Worm (Caenorhabditis elegans) whole organism, L4/young adult: ENCODE data around the gene W03H9.1.
A peak's percentile ranks its signal among the peaks of the same experiment; 100 is the strongest.
"Not testable (repeated sequence)": the region's sequence is repeated elsewhere in the genome, so short reads cannot be mapped to it uniquely, and the experiment has no call there.

Experiments
- W03F9.2 ChIP-seq: fragments of 150-350 bp; optimal IDR thresholded peaks from 2 replicates; lab custom pipeline; 2014; ENCODE audit warnings: missing biosample characterization, missing genetic modification characterization
- dao-5 ChIP-seq: sonication (generic microtip); optimal IDR thresholded peaks from 2 replicates; lab custom pipeline; 2016; ENCODE audit warnings: missing genotype, missing genetic modification characterization, moderate library complexity, missing compliant biosample characterization
- him-1 ChIP-seq: sonication (generic microtip); optimal IDR thresholded peaks from 2 replicates; lab custom pipeline; 2016; ENCODE audit warnings: missing genotype, missing genetic modification reagents, missing genetic modification characterization, missing compliant biosample characterization

The W03H9.1 gene

DNA sequence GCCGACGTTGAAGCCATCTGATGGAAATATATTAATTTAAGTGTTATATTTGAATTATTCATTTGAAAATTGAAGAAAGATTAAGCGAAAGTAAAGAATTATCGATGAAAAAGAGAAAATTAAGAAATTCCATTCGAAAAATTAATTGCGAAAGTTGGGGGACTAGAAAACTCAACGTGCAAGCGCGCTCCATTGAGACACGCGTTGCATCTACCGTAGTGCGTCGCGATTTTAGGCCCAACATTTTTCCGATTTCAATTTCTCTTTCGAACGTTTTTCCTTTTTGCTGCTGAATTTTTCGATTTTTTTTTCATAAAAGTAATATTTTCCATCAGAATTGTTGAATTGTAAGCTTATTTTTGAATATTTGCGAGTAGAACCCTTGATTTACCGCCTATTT, 4.4 kb upstream of the W03H9.1 start, which contains the start of gene Y48B6A.1:
Gene Y48B6A.1 (minus strand): TSS at position 17 of the 400 bp plus-strand sequence.
- peak; percentile 97 for TF ChIP-seq W03F9.2
- no peak for TF ChIP-seq dao-5
- peak; percentile 75 for TF ChIP-seq him-1 (tag; lab: Kevin White, UChicago)

DNA sequence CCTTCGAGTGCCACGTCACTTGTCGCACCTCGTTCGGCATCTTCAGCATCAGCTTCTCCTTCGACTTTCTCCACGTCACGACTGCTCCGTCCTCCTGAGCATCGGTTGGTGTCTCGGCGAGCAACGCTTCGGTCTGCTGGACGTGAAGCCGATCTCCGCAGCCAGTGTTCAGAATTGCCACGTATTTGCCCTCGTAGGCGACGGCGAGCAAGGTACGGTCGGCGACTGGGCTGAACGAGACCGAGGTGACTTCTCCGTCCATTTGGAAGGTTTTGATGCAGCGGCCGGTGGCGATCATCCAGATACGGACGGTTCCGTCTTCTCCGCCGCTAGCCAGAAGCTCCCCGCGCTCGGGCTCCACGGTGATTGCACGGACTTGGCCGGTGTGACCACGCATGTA, 2.3 kb upstream of the W03H9.1 start:
- no peak for TF ChIP-seq him-1 (tag; lab: Kevin White, UChicago)
- no peak for TF ChIP-seq W03F9.2
- no peak for TF ChIP-seq dao-5

DNA sequence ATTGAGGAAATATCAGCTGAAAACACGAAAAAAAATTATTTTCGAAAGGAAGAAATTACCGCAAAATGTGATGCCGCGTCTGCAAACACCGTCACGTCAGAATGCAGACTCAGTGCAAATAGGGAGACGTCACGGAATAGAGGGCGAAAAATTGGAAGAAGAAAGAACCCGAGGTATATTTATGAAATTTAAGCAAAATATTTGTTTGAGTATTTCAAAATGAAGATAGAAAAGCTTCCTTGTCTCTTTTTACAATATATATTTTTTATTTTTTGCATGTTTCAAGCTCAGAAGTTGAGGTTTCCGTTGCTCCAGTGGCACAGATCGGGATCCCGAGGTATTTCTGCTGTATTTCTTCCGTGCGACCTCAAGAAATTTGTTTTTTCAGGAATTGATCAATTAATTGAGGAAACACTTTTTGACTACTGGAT, 6.1 kb downstream of the W03H9.1 start, which contains the start of gene W03H9.2:
Gene W03H9.2 (minus strand): TSS at position 32 of the 431 bp plus-strand sequence.
- no peak for TF ChIP-seq him-1 (tag; lab: Kevin White, UChicago)
- TF ChIP-seq W03F9.2: peak; percentile 27
- no peak for TF ChIP-seq dao-5

DNA sequence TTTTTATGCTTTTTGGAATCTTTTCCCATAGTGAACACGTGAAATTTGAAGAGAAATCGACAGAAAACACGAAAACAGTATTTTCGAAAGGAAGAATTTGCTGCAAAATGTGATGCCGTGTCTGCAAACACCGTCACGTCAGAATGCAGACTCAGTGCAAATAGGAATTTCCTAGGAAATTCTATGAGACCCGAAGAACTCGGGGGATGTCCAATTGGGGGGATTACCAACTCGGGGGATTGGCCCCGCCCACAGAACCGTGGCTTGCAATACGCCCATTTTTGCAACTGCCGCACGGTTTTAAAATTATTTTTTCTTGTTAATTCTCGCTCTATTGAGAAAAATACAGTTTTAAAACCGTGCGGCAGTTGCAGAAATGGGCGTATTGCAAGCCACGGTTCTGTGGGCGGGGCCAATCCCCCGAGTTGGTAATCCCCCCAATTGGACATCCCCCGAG, 7.8 kb downstream of the W03H9.1 start, which contains the start of gene cacn-1:
Gene cacn-1 (minus strand): TSS at position 51 of the 457 bp plus-strand sequence.
- TF ChIP-seq dao-5; W03F9.2; him-1 (tag; lab: Kevin White, UChicago): not testable (repeated sequence)

DNA sequence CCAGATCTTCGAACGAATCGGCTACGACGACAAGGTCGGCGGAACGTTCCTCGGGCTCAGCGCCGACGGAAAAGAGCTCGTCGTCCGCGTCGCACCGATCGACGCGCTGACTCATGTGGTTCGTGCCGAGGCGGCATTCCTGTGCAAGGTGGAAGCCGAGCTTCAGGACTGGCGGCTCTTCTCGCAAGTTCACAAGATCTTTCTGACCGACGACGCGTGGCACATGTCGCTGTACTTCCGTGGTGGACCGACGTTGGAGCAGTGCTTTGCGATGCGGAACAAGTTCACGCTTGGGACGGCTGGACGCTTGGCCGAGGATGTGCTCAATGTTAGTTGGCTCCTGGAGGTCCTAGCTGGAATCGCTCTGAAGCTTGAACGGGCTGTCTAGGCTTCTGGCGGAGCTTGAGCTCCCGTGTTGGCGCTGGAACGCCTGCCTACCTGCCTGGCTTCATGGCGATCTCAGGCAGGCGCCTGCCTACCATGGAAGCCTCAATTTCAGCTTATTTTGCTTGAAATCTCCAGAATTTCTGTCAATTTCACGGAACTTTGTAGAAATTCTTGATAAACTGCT, 11.0 kb downstream of the W03H9.1 start:
- TF ChIP-seq dao-5: no peak
- no peak for TF ChIP-seq W03F9.2
- no peak for TF ChIP-seq him-1 (tag; lab: Kevin White, UChicago)

DNA sequence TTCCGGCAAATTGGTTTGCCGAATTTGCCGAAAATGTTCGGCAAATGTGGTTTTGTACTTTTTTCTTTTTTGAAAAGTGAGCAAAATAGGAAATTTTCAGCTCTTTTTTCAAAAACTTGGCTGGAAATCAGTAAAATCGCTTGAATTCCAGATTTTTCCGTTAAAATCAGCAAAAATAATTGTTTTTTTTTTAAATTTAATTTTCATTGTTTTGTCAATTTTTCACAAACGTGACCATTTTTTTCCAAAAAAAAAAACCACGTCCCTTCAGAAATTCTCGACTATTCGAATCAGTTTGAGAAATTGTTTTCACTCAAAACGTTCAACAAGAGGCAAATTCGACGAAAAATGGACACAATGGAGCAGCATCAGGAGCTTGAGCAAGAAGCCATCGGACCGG, 12.4 kb downstream of the W03H9.1 start, which contains the start of gene K09E4.1:
Gene K09E4.1 (plus strand): TSS at position 301 of the 400 bp plus-strand sequence.
- TF ChIP-seq W03F9.2 (no peak), him-1 (tag; lab: Kevin White, UChicago) (no peak), dao-5 (no peak)

DNA sequence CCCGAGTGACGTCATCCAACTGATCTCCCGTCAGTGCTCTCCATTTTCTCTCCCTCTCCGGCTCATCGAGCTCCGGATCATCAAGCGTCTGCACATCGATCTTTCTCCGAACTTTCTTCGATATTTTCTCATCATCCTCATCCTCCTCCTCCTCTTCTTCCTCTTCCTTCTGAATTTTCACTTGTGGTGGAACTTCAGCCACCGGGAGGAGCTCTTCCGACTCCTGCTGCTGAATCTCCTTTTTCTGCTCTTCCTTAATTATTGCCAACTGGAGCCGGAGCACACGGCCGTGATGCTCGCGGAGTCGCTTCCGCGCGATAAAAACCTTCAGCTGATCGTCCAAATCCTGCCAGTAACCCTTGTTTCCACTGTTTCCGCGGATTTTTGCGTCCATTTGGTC, 13.6 kb downstream of the W03H9.1 start:
- no peak for TF ChIP-seq W03F9.2
- no peak for TF ChIP-seq dao-5
- TF ChIP-seq him-1 (tag; lab: Kevin White, UChicago): no peak

DNA sequence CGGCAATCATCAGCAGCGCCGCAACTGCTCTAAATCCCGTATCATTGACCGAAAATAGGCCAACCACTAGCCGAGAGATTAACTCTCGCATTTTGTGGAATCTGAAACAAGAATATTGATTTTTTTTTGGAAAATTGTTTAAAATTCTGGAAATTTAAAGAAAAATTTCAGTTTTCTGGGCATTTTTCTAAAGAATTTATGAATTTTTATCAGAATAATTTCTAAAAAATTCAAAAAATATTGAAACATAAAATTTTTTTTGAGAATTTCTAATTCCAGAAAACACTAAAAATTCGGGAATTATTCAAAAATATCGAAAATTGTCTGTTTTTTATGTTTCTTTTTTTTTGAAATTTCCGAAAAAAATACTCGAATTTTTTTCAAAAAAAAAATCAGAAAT, 17.2 kb downstream of the W03H9.1 start, which contains the start of gene algn-3:
Gene algn-3 (minus strand): TSS at position 101 of the 400 bp plus-strand sequence.
- no peak for TF ChIP-seq dao-5
- TF ChIP-seq him-1 (tag; lab: Kevin White, UChicago): no peak
- TF ChIP-seq W03F9.2: no peak

DNA sequence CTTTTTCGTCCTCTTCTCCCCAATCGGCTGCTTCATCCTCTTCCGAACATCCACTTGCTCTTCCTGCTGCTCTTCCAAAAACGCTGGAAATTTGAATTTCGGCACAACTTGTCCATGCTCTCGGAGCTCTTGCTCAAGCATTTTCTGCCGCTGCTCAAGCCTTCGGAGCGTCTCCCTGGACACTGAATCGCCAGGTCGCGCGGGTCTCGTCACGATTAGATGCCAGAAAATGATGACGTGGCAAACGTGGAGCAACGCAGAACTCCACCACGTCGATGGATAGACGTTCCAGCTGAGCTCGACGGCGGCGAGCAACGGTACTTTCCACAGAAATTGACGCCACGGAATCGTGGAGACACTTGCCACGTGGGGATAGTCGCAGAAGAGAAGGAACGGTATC, 20.7 kb downstream of the W03H9.1 start:
- TF ChIP-seq W03F9.2 (no peak), him-1 (tag; lab: Kevin White, UChicago) (no peak), dao-5 (no peak)

DNA sequence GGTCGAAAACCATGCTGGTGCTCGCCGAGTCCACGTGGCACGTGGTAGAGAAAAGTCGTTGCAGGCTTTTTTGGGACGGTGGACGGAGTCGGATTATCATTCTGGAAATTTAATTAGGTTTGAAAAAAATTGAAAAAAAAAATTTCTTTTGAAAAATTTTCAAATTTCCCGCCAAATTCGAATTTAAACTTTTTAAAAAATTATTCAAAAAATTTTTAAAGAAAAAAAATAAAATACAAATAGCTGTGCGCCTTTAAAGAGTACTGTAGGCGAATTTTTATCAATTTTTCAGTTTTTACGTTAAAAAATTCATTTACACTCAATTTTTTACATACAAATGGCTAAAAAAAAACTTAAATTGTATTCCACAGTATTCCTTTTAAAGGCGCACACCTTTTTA, 23.1 kb downstream of the W03H9.1 start, which contains the start of gene K09E4.3:
Gene K09E4.3 (minus strand): TSS at position 101 of the 400 bp plus-strand sequence.
- TF ChIP-seq dao-5: no peak
- TF ChIP-seq him-1 (tag; lab: Kevin White, UChicago): no peak
- no peak for TF ChIP-seq W03F9.2

DNA sequence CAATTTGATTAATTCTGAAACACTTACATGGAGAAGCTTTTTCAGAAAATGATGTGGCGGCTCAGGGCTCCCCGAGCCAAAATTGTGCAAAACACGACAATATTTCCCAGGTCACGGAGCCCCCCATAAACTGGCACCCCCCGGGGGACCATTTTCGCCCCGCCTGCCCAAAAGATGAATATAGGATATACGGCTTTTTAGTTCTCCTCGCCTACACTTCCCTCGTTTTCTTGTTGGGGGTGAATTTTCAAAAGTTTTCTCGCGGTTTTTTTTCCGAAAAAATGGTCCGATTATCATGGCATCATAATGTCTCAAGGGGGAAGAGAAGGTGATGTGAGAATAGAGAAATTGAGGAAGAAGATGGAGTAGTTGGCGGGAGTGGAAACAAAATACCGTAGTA, 27.9 kb downstream of the W03H9.1 start, which contains the start of gene K09E4.4:
Gene K09E4.4 (minus strand): TSS at position 101 of the 400 bp plus-strand sequence.
- TF ChIP-seq dao-5 (no peak), him-1 (tag; lab: Kevin White, UChicago) (no peak), W03F9.2 (no peak)

DNA sequence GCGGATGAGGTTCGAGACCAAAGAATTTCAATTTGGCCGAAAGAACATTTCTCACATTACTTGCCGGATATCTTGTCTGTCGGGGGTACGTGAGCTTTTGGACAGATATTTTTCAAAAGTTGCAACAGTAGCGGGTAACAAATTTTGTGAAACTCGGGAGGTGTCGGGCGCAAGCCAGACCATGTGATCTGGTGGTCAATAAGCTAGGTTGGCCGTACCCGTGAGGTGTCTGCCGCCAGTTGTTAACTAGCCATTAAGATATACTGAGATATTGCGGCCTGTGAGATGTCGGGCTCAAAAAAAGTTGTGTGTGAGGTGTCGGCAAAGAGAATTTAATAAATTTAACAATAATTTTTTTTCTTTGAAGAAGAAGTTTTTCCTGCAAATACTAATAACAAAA, 31.5 kb downstream of the W03H9.1 start:
- TF ChIP-seq him-1 (tag; lab: Kevin White, UChicago): no peak
- no peak for TF ChIP-seq dao-5
- no peak for TF ChIP-seq W03F9.2

DNA sequence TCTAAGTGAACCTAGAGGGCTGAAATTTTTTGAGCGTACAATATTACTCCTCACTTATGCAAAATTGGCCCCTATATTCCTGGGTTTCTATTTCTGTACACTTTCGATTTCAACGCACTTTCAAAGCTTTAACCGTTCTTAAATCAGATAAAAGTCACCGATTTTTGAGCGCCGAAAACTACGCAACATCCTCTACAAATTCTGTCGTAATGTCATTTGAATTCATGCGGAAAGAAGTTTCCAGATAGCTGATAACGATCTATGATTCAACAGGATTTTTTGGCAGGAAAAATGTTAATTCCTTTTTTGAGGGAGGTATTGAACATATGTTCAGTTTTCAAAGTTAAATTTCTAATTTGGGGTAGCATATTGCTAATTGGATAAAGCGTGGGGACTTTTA, 37.1 kb downstream of the W03H9.1 start:
- no peak for TF ChIP-seq him-1 (tag; lab: Kevin White, UChicago)

DNA sequence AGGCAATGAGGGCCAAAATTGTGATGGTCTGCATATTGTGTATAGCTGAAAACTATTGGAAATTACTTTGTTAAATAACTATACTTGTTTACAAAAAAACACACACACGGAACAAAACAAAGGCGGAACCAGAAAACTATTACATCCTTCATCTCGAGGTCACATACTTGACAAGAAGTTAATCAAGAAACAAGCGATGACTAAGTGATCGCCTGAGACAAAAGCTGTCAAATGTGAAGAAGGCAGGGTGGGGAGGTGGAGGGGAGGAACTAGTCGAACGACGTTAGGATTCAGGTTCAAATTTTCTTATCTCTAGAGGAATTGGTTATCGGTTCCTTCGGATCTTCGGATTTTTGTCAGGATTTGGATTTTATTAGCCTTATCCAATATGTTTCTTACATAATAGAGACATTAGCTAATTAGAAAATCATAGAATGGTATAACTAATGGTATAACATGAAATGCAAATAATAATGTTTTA, 40.7 kb downstream of the W03H9.1 start, which contains the start of gene cpg-7:
Gene cpg-7 (minus strand): TSS at position 51 of the 481 bp plus-strand sequence.
- no peak for TF ChIP-seq dao-5
- TF ChIP-seq W03F9.2: no peak
- TF ChIP-seq him-1 (tag; lab: Kevin White, UChicago): no peak

DNA sequence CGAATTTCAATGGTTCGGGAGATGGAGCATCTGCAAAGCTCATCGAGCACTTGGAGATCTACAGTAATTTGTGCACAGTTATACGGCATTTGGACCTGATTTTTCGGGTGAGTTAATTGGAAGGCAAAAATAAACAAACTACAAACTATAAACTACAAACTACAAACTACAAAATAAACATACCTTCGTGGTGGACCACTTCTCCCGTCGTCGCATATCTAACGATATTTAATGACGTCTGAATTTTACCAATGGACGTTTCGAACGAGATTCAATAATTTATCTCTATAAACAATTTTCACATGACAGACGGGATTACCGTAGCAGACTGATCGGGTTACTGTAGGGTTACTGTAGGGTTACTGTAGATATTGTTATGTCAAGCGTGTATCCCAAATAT, 43.8 kb downstream of the W03H9.1 start:
- TF ChIP-seq W03F9.2: no peak
- TF ChIP-seq dao-5: no peak
- TF ChIP-seq him-1 (tag; lab: Kevin White, UChicago): no peak
